Fruit fly (Drosophila melanogaster) whole organism, embryonic: ENCODE measurements around the gene Mst77F.

Experiments used
- Adf1 ChIP-seq: fragments of 200-800 bp; sonication (Bioruptor generic); IDR thresholded peaks from 2 replicates; pipeline ENCODE4 v1.3.6; 2022; ENCODE audit warnings: missing biosample characterization, missing genetic modification characterization
- BEAF-32 ChIP-seq: fragments of 200-800 bp; sonication (Bioruptor generic); optimal IDR thresholded peaks from 3 replicates; lab custom pipeline; 2017; ENCODE audit warnings: missing biosample characterization, missing genetic modification characterization, mild to moderate bottlenecking, moderate library complexity, missing genetic modification reagents
- Bgb ChIP-seq: fragments of 200-800 bp; sonication (Bioruptor generic); IDR thresholded peaks from 2 replicates; pipeline ENCODE4 v1.3.6; 2022; ENCODE audit warnings: missing biosample characterization, missing genetic modification characterization; ENCODE audit not compliant: partially characterized antibody
- CG10267 ChIP-seq: fragments of 200-800 bp; sonication (Bioruptor generic); optimal IDR thresholded peaks from 2 replicates; lab custom pipeline; 2018; ENCODE audit warnings: missing biosample characterization, mild to moderate bottlenecking, missing genetic modification characterization, moderate library complexity
- CG13287 ChIP-seq: fragments of 200-800 bp; sonication (Bioruptor generic); IDR thresholded peaks from 2 replicates; pipeline ENCODE4 v1.3.6; 2022; ENCODE audit warnings: missing biosample characterization, missing genetic modification characterization; ENCODE audit not compliant: partially characterized antibody
- CG13624 ChIP-seq: fragments of 200-800 bp; sonication (Bioruptor generic); optimal IDR thresholded peaks from 2 replicates; lab custom pipeline; 2016; ENCODE audit warnings: missing biosample characterization, missing genetic modification characterization
- CG13775 ChIP-seq: fragments of 200-800 bp; sonication (Bioruptor generic); optimal IDR thresholded peaks from 3 replicates; lab custom pipeline; 2017; ENCODE audit warnings: missing biosample characterization, mild to moderate bottlenecking, missing genetic modification characterization
- CG13894 ChIP-seq: fragments of 200-800 bp; sonication (Bioruptor generic); optimal IDR thresholded peaks from 3 replicates; lab custom pipeline; 2018; ENCODE audit warnings: missing biosample characterization, mild to moderate bottlenecking, missing genetic modification characterization, moderate library complexity
- CG14860 ChIP-seq: fragments of 200-800 bp; sonication (Bioruptor generic); IDR thresholded peaks from 3 replicates; pipeline ENCODE4 v1.3.6; 2022; ENCODE audit warnings: missing biosample characterization, missing genetic modification characterization; ENCODE audit not compliant: partially characterized antibody
- CG17359 ChIP-seq: fragments of 200-800 bp; sonication (Bioruptor generic); optimal IDR thresholded peaks from 3 replicates; lab custom pipeline; 2018; ENCODE audit warnings: missing biosample characterization, mild to moderate bottlenecking, missing genetic modification characterization, moderate library complexity
- CG18262 ChIP-seq: fragments of 200-800 bp; optimal IDR thresholded peaks from 3 replicates; lab custom pipeline; 2019; ENCODE audit warnings: missing biosample characterization, mild to moderate bottlenecking, missing genetic modification characterization, moderate library complexity
- CG2116 ChIP-seq: fragments of 200-800 bp; sonication (Bioruptor generic); optimal IDR thresholded peaks from 3 replicates; lab custom pipeline; 2018; ENCODE audit warnings: missing biosample characterization, mild to moderate bottlenecking, missing genetic modification characterization
- CG2129 ChIP-seq: fragments of 200-800 bp; sonication (Bioruptor generic); IDR thresholded peaks from 2 replicates; pipeline ENCODE4 v1.3.6; 2022; ENCODE audit warnings: missing biosample characterization, missing genetic modification characterization; ENCODE audit not compliant: partially characterized antibody
- CG2712 ChIP-seq: fragments of 200-800 bp; optimal IDR thresholded peaks from 3 replicates; lab custom pipeline; 2019; ENCODE audit warnings: missing biosample characterization, mild to moderate bottlenecking, missing genetic modification characterization, moderate library complexity
- CG34224 ChIP-seq: fragments of 200-800 bp; sonication (Bioruptor generic); IDR thresholded peaks from 3 replicates; pipeline ENCODE4 v1.3.6; 2022; ENCODE audit warnings: missing biosample characterization, missing genetic modification characterization; ENCODE audit not compliant: partially characterized antibody
- CG43689 ChIP-seq: fragments of 200-800 bp; sonication (Bioruptor generic); IDR thresholded peaks from 2 replicates; pipeline ENCODE4 v1.3.6; 2022; ENCODE audit warnings: missing biosample characterization, missing genetic modification characterization
- CG5180 ChIP-seq: fragments of 200-800 bp; sonication (Bioruptor generic); optimal IDR thresholded peaks from 3 replicates; lab custom pipeline; 2017; ENCODE audit warnings: missing biosample characterization, missing genetic modification characterization, mild to moderate bottlenecking, moderate library complexity, missing genetic modification reagents
- CG7839 ChIP-seq: fragments of 200-800 bp; sonication (Bioruptor generic); optimal IDR thresholded peaks from 3 replicates; lab custom pipeline; 2018; ENCODE audit warnings: missing biosample characterization, mild to moderate bottlenecking, missing genetic modification characterization, moderate library complexity
- CG7963 ChIP-seq: fragments of 200-800 bp; sonication (Bioruptor generic); IDR thresholded peaks from 3 replicates; pipeline ENCODE4 v1.3.6; 2022; ENCODE audit warnings: missing biosample characterization, missing genetic modification characterization; ENCODE audit not compliant: partially characterized antibody
- CG8388 ChIP-seq: fragments of 200-800 bp; sonication (Bioruptor generic); optimal IDR thresholded peaks from 2 replicates; lab custom pipeline; 2019; ENCODE audit warnings: missing biosample characterization, mild to moderate bottlenecking, missing genetic modification characterization, moderate library complexity
- CHES-1-like ChIP-seq: fragments of 200-800 bp; sonication (Bioruptor generic); optimal IDR thresholded peaks from 2 replicates; lab custom pipeline; 2016; ENCODE audit warnings: missing biosample characterization, missing genetic modification characterization
- Doc3 ChIP-seq: fragments of 200-800 bp; sonication (Bioruptor generic); IDR thresholded peaks from 3 replicates; pipeline ENCODE4 v1.3.6; 2022; ENCODE audit warnings: missing biosample characterization, missing genetic modification characterization; ENCODE audit not compliant: partially characterized antibody
- Dp ChIP-seq: fragments of 200-800 bp; sonication (Bioruptor generic); optimal IDR thresholded peaks from 2 replicates; lab custom pipeline; 2018; ENCODE audit warnings: missing biosample characterization, mild to moderate bottlenecking, missing genetic modification characterization, moderate library complexity
- Dref ChIP-seq: fragments of 200-800 bp; sonication (Bioruptor generic); IDR thresholded peaks from 2 replicates; pipeline ENCODE4 v1.3.6; 2022; ENCODE audit warnings: missing biosample characterization, missing genetic modification characterization
- E2f2 ChIP-seq: fragments of 200-800 bp; sonication (Bioruptor generic); IDR thresholded peaks from 2 replicates; pipeline ENCODE4 v1.3.6; 2022; ENCODE audit warnings: missing biosample characterization, missing genetic modification characterization
- Fer1 ChIP-seq: fragments of 200-800 bp; sonication (Bioruptor generic); optimal IDR thresholded peaks from 2 replicates; lab custom pipeline; 2017; ENCODE audit warnings: missing biosample characterization, mild to moderate bottlenecking, missing genetic modification characterization
- HmgZ ChIP-seq: fragments of 200-800 bp; sonication (Bioruptor generic); optimal IDR thresholded peaks from 2 replicates; lab custom pipeline; 2018; ENCODE audit warnings: missing biosample characterization, mild to moderate bottlenecking, missing genetic modification characterization
- MTF-1 ChIP-seq: fragments of 200-800 bp; sonication (Bioruptor generic); optimal IDR thresholded peaks from 2 replicates; lab custom pipeline; 2018; ENCODE audit warnings: missing biosample characterization, mild to moderate bottlenecking, missing genetic modification characterization, borderline replicate concordance
- Opbp ChIP-seq: fragments of 200-800 bp; sonication (Bioruptor generic); IDR thresholded peaks from 3 replicates; pipeline ENCODE4 v1.3.6; 2022; ENCODE audit warnings: missing biosample characterization, missing genetic modification characterization; ENCODE audit not compliant: partially characterized antibody
- amos ChIP-seq: fragments of 200-800 bp; sonication (Bioruptor generic); IDR thresholded peaks from 2 replicates; pipeline ENCODE4 v1.3.6; 2022; ENCODE audit warnings: missing biosample characterization, missing genetic modification characterization; ENCODE audit not compliant: partially characterized antibody
- ara ChIP-seq: fragments of 200-800 bp; sonication (Bioruptor generic); IDR thresholded peaks from 2 replicates; pipeline ENCODE4 v1.3.6; 2022; ENCODE audit warnings: missing biosample characterization, missing genetic modification characterization
- ash1 ChIP-seq: fragments of 200-800 bp; sonication (Bioruptor generic); optimal IDR thresholded peaks from 2 replicates; lab custom pipeline; 2018; ENCODE audit warnings: missing biosample characterization, mild to moderate bottlenecking, missing genetic modification characterization
- ato ChIP-seq: fragments of 200-800 bp; sonication (Bioruptor generic); IDR thresholded peaks from 2 replicates; pipeline ENCODE4 v1.3.6; 2022; ENCODE audit warnings: missing biosample characterization, missing genetic modification characterization; ENCODE audit not compliant: partially characterized antibody
- hbn ChIP-seq: fragments of 200-800 bp; sonication (Bioruptor generic); IDR thresholded peaks from 2 replicates; pipeline ENCODE4 v1.3.6; 2022; ENCODE audit warnings: missing biosample characterization, missing genetic modification characterization; ENCODE audit not compliant: partially characterized antibody
- inv ChIP-seq: fragments of 200-800 bp; sonication (Bioruptor generic); IDR thresholded peaks from 2 replicates; pipeline ENCODE4 v1.3.6; 2022; ENCODE audit warnings: missing biosample characterization, missing genetic modification characterization; ENCODE audit not compliant: partially characterized antibody
- knrl ChIP-seq: fragments of 200-800 bp; sonication (Bioruptor generic); IDR thresholded peaks from 3 replicates; pipeline ENCODE4 v1.3.6; 2022; ENCODE audit warnings: missing biosample characterization, missing genetic modification characterization; ENCODE audit not compliant: partially characterized antibody
- nmo ChIP-seq: fragments of 200-800 bp; sonication (Bioruptor generic); optimal IDR thresholded peaks from 2 replicates; lab custom pipeline; 2018; ENCODE audit warnings: missing biosample characterization, mild to moderate bottlenecking, missing genetic modification characterization, moderate library complexity
- nom ChIP-seq: fragments of 200-800 bp; sonication (Bioruptor generic); optimal IDR thresholded peaks from 2 replicates; lab custom pipeline; 2017; ENCODE audit warnings: missing biosample characterization, missing genetic modification characterization, mild to moderate bottlenecking, moderate library complexity, missing genetic modification reagents
- rib ChIP-seq: fragments of 200-800 bp; sonication (Bioruptor generic); IDR thresholded peaks from 2 replicates; pipeline ENCODE4 v1.3.6; 2022; ENCODE audit warnings: missing biosample characterization, missing genetic modification characterization
- row ChIP-seq: fragments of 200-800 bp; sonication (Bioruptor generic); IDR thresholded peaks from 3 replicates; pipeline ENCODE4 v1.3.6; 2022; ENCODE audit warnings: missing biosample characterization, missing genetic modification characterization
- sens ChIP-seq: fragments of 200-800 bp; sonication (Bioruptor generic); peaks from one replicate; lab custom pipeline; 2016; ENCODE audit warnings: missing biosample characterization, missing genetic modification characterization
- seq ChIP-seq: fragments of 200-800 bp; sonication (Bioruptor generic); IDR thresholded peaks from 2 replicates; pipeline ENCODE4 v1.3.6; 2022; ENCODE audit warnings: missing biosample characterization, missing genetic modification characterization
- sim ChIP-seq: fragments of 200-800 bp; sonication (Bioruptor generic); IDR thresholded peaks from 2 replicates; pipeline ENCODE4 v1.3.6; 2022; ENCODE audit warnings: missing biosample characterization, missing genetic modification characterization
- sug ChIP-seq: fragments of 200-800 bp; optimal IDR thresholded peaks from 2 replicates; lab custom pipeline; 2019; ENCODE audit warnings: missing biosample characterization, mild to moderate bottlenecking, missing genetic modification characterization, moderate library complexity
- tna ChIP-seq: fragments of 200-800 bp; sonication (Bioruptor generic); IDR thresholded peaks from 2 replicates; pipeline ENCODE4 v1.3.6; 2022; ENCODE audit warnings: missing biosample characterization, missing genetic modification characterization; ENCODE audit not compliant: partially characterized antibody
- unc-4 ChIP-seq: fragments of 200-800 bp; sonication (Bioruptor generic); IDR thresholded peaks from 2 replicates; pipeline ENCODE4 v1.3.6; 2022; ENCODE audit warnings: missing biosample characterization, missing genetic modification characterization; ENCODE audit not compliant: partially characterized antibody
- zen2 ChIP-seq: fragments of 200-800 bp; sonication (Bioruptor generic); IDR thresholded peaks from 3 replicates; pipeline ENCODE4 v1.3.6; 2022; ENCODE audit warnings: missing biosample characterization, missing genetic modification characterization; ENCODE audit not compliant: partially characterized antibody

The Mst77F gene

dm6 chr3L:20787835-20788380, 29.9 kb downstream of the Mst77F start, which contains the start of gene CG11396 (continued):
- peak; percentile 95 for TF ChIP-seq ato
- TF ChIP-seq sim (GFP tag; lab: Robert Waterston, UW), result no peak
- TF ChIP-seq nmo (GFP tag; lab: Kevin White, UChicago), result no peak
- TF ChIP-seq zen2 (GFP tag; lab: Robert Waterston, UW), result peak; percentile 94
- TF ChIP-seq CG5180, result no peak
- TF ChIP-seq HmgZ (tag; lab: Kevin White, UChicago), result peak; percentile 4
- peak; percentile 40; the same call in 1 of the 2 replicates for TF ChIP-seq Adf1
- TF ChIP-seq CG2129, result peak; percentile 74
- TF ChIP-seq inv (GFP tag; lab: Robert Waterston, UW), result peak; percentile 90
- peak; percentile 97 for TF ChIP-seq Bgb (GFP tag; lab: Robert Waterston, UW)
- TF ChIP-seq rib (GFP tag; lab: Robert Waterston, UW), result 0 out of 2 replicates have a peak, but pooled peaks have one; percentile 14
- peak; percentile 96 for TF ChIP-seq hbn (GFP tag; lab: Robert Waterston, UW)
- TF ChIP-seq CG13894 (tag; lab: Kevin White, UChicago), result no peak
- TF ChIP-seq CG7963, result peak; percentile 94
- peak; percentile 8 for TF ChIP-seq nom
- peak; percentile 13 for TF ChIP-seq Fer1 (GFP tag; lab: Kevin White, UChicago)
- TF ChIP-seq CG14860 (GFP tag; lab: Robert Waterston, UW), result peak; percentile 86
- peak; percentile 80 for TF ChIP-seq Dref
- TF ChIP-seq CG8388 (GFP tag; lab: Kevin White, UChicago), result no peak
- TF ChIP-seq Opbp, result peak; percentile 95
- peak; percentile 97 for TF ChIP-seq amos (GFP tag; lab: Robert Waterston, UW)
- TF ChIP-seq CG18262 (tag; lab: Kevin White, UChicago), result no peak
- peak; percentile 92 for TF ChIP-seq tna (GFP tag; lab: Robert Waterston, UW)
- peak; percentile 96 for TF ChIP-seq unc-4 (GFP tag; lab: Robert Waterston, UW)
- TF ChIP-seq CG34224, result peak; percentile 95
- TF ChIP-seq CG13624, result peak; percentile 14
- peak; percentile 98 for TF ChIP-seq E2f2 (GFP tag; lab: Robert Waterston, UW)
- peak; percentile 90 for TF ChIP-seq Doc3 (GFP tag; lab: Robert Waterston, UW)
- no peak for TF ChIP-seq seq
- no peak for TF ChIP-seq CG13775 (GFP tag; lab: Kevin White, UChicago)
- peak; percentile 95 for TF ChIP-seq Dp (GFP tag; lab: Kevin White, UChicago)
- no peak for TF ChIP-seq CG17359 (tag; lab: Kevin White, UChicago)
- no peak for TF ChIP-seq sug (tag; lab: Kevin White, UChicago)
- no peak for TF ChIP-seq CG7839 (tag; lab: Kevin White, UChicago)
- TF ChIP-seq sens (GFP tag; lab: Kevin White, UChicago), result peak; percentile 52
- no peak for TF ChIP-seq CHES-1-like (GFP tag; lab: Kevin White, UChicago)
- peak; percentile 90 for TF ChIP-seq BEAF-32 (GFP tag; lab: Kevin White, UChicago)
- peak; percentile 22 for TF ChIP-seq CG2712 (tag; lab: Kevin White, UChicago)
- peak; percentile 45; the same call in 2 of the 3 replicates for TF ChIP-seq row (GFP tag; lab: Robert Waterston, UW)
- peak; percentile 93 for TF ChIP-seq knrl (GFP tag; lab: Robert Waterston, UW)
- TF ChIP-seq CG2116 (GFP tag; lab: Kevin White, UChicago), result peak; percentile 59
- TF ChIP-seq MTF-1 (GFP tag; lab: Kevin White, UChicago), result no peak
- no peak for TF ChIP-seq ara
- TF ChIP-seq ash1 (GFP tag; lab: Kevin White, UChicago), result no peak
- peak; percentile 97 for TF ChIP-seq CG13287 (GFP tag; lab: Robert Waterston, UW)
- TF ChIP-seq CG43689 (GFP tag; lab: Robert Waterston, UW), result no peak
- TF ChIP-seq CG10267 (tag; lab: Kevin White, UChicago), result peak; percentile 14
